Fruit fly (Drosophila melanogaster) whole organism, embryonic: Measurements from ENCODE around the gene 14-3-3epsilon.

Experiments
- ATbp ChIP-seq: fragments of 200-800 bp; sonication (Bioruptor generic); optimal IDR thresholded peaks from 2 replicates; lab custom pipeline; 2017; ENCODE audit warnings: missing biosample characterization, mild to moderate bottlenecking, missing genetic modification characterization, missing genetic modification reagents
- Adf1 ChIP-seq: fragments of 200-800 bp; sonication (Bioruptor generic); IDR thresholded peaks from 2 replicates; pipeline ENCODE4 v1.3.6; 2022; ENCODE audit warnings: missing biosample characterization, missing genetic modification characterization
- Blimp-1 ChIP-seq: fragments of 200-800 bp; sonication (Bioruptor generic); optimal IDR thresholded peaks from 3 replicates; lab custom pipeline; 2018; ENCODE audit warnings: missing biosample characterization, missing genetic modification characterization, mild to moderate bottlenecking, moderate library complexity, missing genetic modification reagents
- CG11398 ChIP-seq: fragments of 200-800 bp; sonication (Bioruptor generic); optimal IDR thresholded peaks from 2 replicates; lab custom pipeline; 2016; ENCODE audit warnings: missing biosample characterization, missing genetic modification characterization
- CG13296 ChIP-seq: fragments of 200-800 bp; sonication (Bioruptor generic); optimal IDR thresholded peaks from 3 replicates; lab custom pipeline; 2018; ENCODE audit warnings: missing biosample characterization, mild to moderate bottlenecking, missing genetic modification characterization
- CG13424 ChIP-seq: fragments of 200-800 bp; sonication (Bioruptor generic); optimal IDR thresholded peaks from 2 replicates; lab custom pipeline; 2019; ENCODE audit warnings: missing biosample characterization, mild to moderate bottlenecking, missing genetic modification characterization, moderate library complexity
- CG13624 ChIP-seq: fragments of 200-800 bp; sonication (Bioruptor generic); optimal IDR thresholded peaks from 2 replicates; lab custom pipeline; 2016; ENCODE audit warnings: missing biosample characterization, missing genetic modification characterization
- CG14014 ChIP-seq: fragments of 200-800 bp; sonication (Bioruptor generic); IDR thresholded peaks from 2 replicates; pipeline ENCODE4 v1.3.6; 2022; ENCODE audit warnings: missing biosample characterization, missing genetic modification characterization
- CG14710 ChIP-seq: fragments of 200-800 bp; sonication (Bioruptor generic); optimal IDR thresholded peaks from 3 replicates; lab custom pipeline; 2019; ENCODE audit warnings: missing biosample characterization, mild to moderate bottlenecking, missing genetic modification characterization, moderate library complexity
- CG17328 ChIP-seq: fragments of 200-800 bp; sonication (Bioruptor generic); IDR thresholded peaks from 2 replicates; pipeline ENCODE4 v1.3.6; 2022; ENCODE audit warnings: missing biosample characterization, missing genetic modification characterization
- CG17385 ChIP-seq: fragments of 200-800 bp; sonication (Bioruptor generic); optimal IDR thresholded peaks from 3 replicates; lab custom pipeline; 2018; ENCODE audit warnings: missing biosample characterization, mild to moderate bottlenecking, missing genetic modification characterization
- CG30431 ChIP-seq: fragments of 200-800 bp; sonication (Bioruptor generic); optimal IDR thresholded peaks from 2 replicates; lab custom pipeline; 2017; ENCODE audit warnings: missing biosample characterization, missing genetic modification characterization
- CG31441 ChIP-seq: fragments of 200-800 bp; sonication (Bioruptor generic); IDR thresholded peaks from 2 replicates; pipeline ENCODE4 v1.3.6; 2022; ENCODE audit warnings: missing biosample characterization, missing genetic modification characterization
- CG3281 ChIP-seq: fragments of 200-800 bp; sonication (Bioruptor generic); optimal IDR thresholded peaks from 3 replicates; lab custom pipeline; 2017; ENCODE audit warnings: missing biosample characterization, mild to moderate bottlenecking, missing genetic modification characterization
- CG34422 ChIP-seq: fragments of 200-800 bp; sonication (Bioruptor generic); IDR thresholded peaks from 3 replicates; pipeline ENCODE4 v1.3.6; 2022; ENCODE audit warnings: missing biosample characterization, missing genetic modification characterization
- CG4282 ChIP-seq: fragments of 200-800 bp; sonication (Bioruptor generic); optimal IDR thresholded peaks from 2 replicates; lab custom pipeline; 2016; ENCODE audit warnings: missing biosample characterization, missing genetic modification characterization
- CG6272 ChIP-seq: fragments of 200-800 bp; sonication (Bioruptor generic); IDR thresholded peaks from 2 replicates; pipeline ENCODE4 v1.3.6; 2022; ENCODE audit warnings: missing biosample characterization, missing genetic modification characterization
- CG7987 ChIP-seq: fragments of 200-800 bp; sonication (Bioruptor generic); optimal IDR thresholded peaks from 2 replicates; lab custom pipeline; 2018; ENCODE audit warnings: missing biosample characterization, mild to moderate bottlenecking, missing genetic modification characterization, moderate library complexity
- CkIIα-i1 ChIP-seq: fragments of 200-800 bp; sonication (Bioruptor generic); IDR thresholded peaks from 2 replicates; pipeline ENCODE4 v1.3.6; 2022; ENCODE audit warnings: missing biosample characterization, missing genetic modification characterization
- Deaf1 ChIP-seq: fragments of 200-800 bp; optimal IDR thresholded peaks from 3 replicates; lab custom pipeline; 2019; ENCODE audit warnings: missing biosample characterization, mild to moderate bottlenecking, missing genetic modification characterization, moderate library complexity
- Dp ChIP-seq: fragments of 200-800 bp; sonication (Bioruptor generic); optimal IDR thresholded peaks from 2 replicates; lab custom pipeline; 2018; ENCODE audit warnings: missing biosample characterization, mild to moderate bottlenecking, missing genetic modification characterization, moderate library complexity
- Ets65A ChIP-seq: fragments of 200-800 bp; sonication (Bioruptor generic); peaks from one replicate; lab custom pipeline; 2016; ENCODE audit warnings: missing biosample characterization, missing genetic modification characterization
- HHEX ChIP-seq: fragments of 200-800 bp; sonication (Bioruptor generic); optimal IDR thresholded peaks from 3 replicates; lab custom pipeline; 2017; ENCODE audit warnings: missing biosample characterization, mild to moderate bottlenecking, missing genetic modification characterization, missing genetic modification reagents
- Hand ChIP-seq: fragments of 200-800 bp; sonication (Bioruptor generic); optimal IDR thresholded peaks from 2 replicates; lab custom pipeline; 2017; ENCODE audit warnings: mild to moderate bottlenecking, missing biosample characterization, missing genetic modification reagents, missing genetic modification characterization
- NC2β ChIP-seq: fragments of 200-800 bp; sonication (Bioruptor generic); optimal IDR thresholded peaks from 2 replicates; lab custom pipeline; 2016; ENCODE audit warnings: missing biosample characterization, missing genetic modification characterization
- Ssrp ChIP-seq: fragments of 200-800 bp; sonication (Bioruptor generic); optimal IDR thresholded peaks from 2 replicates; lab custom pipeline; 2018; ENCODE audit warnings: missing biosample characterization, mild to moderate bottlenecking, missing genetic modification characterization, moderate library complexity
- Tbp ChIP-seq: fragments of >200 bp; optimal IDR thresholded peaks from 2 replicates; lab custom pipeline; 2018; ENCODE audit warnings: missing biosample characterization, missing genetic modification characterization
- YL-1 ChIP-seq: fragments of 200-800 bp; sonication (Bioruptor generic); optimal IDR thresholded peaks from 3 replicates; lab custom pipeline; 2017; ENCODE audit warnings: missing biosample characterization, mild to moderate bottlenecking, missing genetic modification characterization
- abd-A ChIP-seq: fragments of 200-800 bp; sonication (Bioruptor generic); optimal IDR thresholded peaks from 3 replicates; lab custom pipeline; 2019; ENCODE audit warnings: missing biosample characterization, mild to moderate bottlenecking, missing genetic modification characterization, moderate library complexity
- ara ChIP-seq: fragments of 200-800 bp; sonication (Bioruptor generic); IDR thresholded peaks from 2 replicates; pipeline ENCODE4 v1.3.6; 2022; ENCODE audit warnings: missing biosample characterization, missing genetic modification characterization
- da ChIP-seq: fragments of 200-800 bp; sonication (Bioruptor generic); optimal IDR thresholded peaks from 2 replicates; lab custom pipeline; 2016; ENCODE audit warnings: missing biosample characterization, missing genetic modification characterization
- dmrt99B ChIP-seq: fragments of 200-800 bp; sonication (Bioruptor generic); optimal IDR thresholded peaks from 2 replicates; lab custom pipeline; 2018; ENCODE audit warnings: missing biosample characterization, mild to moderate bottlenecking, missing genetic modification characterization, moderate library complexity
- dysf ChIP-seq: fragments of 200-800 bp; sonication (Bioruptor generic); IDR thresholded peaks from 3 replicates; pipeline ENCODE4 v1.3.6; 2022; ENCODE audit warnings: missing biosample characterization, missing genetic modification characterization
- en ChIP-seq: fragments of 200-800 bp; sonication (Bioruptor generic); optimal IDR thresholded peaks from 2 replicates; lab custom pipeline; 2016; ENCODE audit warnings: missing biosample characterization, missing genetic modification characterization
- ewg ChIP-seq: fragments of 200-800 bp; sonication (Bioruptor generic); optimal IDR thresholded peaks from 3 replicates; lab custom pipeline; 2017; ENCODE audit warnings: mild to moderate bottlenecking, missing biosample characterization, missing genetic modification reagents, missing genetic modification characterization
- eyg ChIP-seq: fragments of 200-800 bp; sonication (Bioruptor generic); optimal IDR thresholded peaks from 3 replicates; lab custom pipeline; 2016; ENCODE audit warnings: missing biosample characterization, missing genetic modification characterization
- jumu ChIP-seq: fragments of 200-800 bp; sonication (Bioruptor generic); optimal IDR thresholded peaks from 3 replicates; lab custom pipeline; 2016; ENCODE audit warnings: missing biosample characterization, missing genetic modification characterization
- kah ChIP-seq: fragments of 200-800 bp; sonication (Bioruptor generic); optimal IDR thresholded peaks from 2 replicates; lab custom pipeline; 2018; ENCODE audit warnings: missing biosample characterization, mild to moderate bottlenecking, missing genetic modification characterization
- ken ChIP-seq: fragments of 200-800 bp; sonication (Bioruptor generic); IDR thresholded peaks from 3 replicates; pipeline ENCODE4 v1.3.6; 2022; ENCODE audit warnings: missing biosample characterization, missing genetic modification characterization
- lov ChIP-seq, 2 experiments: fragments of 200-800 bp in 1 of 2; fragments of >200 bp in 1 of 2; sonication (Bioruptor generic) in 1 of 2; IDR thresholded peaks in 1 of 2; optimal IDR thresholded peaks in 1 of 2; 2 replicates in 1 of 2; 3 replicates in 1 of 2; pipeline versions ENCODE4 v1.3.6 to Lab custom; 2017 to 2022; ENCODE audit warnings: missing biosample characterization in 1 of 2, missing genetic modification characterization in 1 of 2
- scrt ChIP-seq: fragments of 200-800 bp; sonication (Bioruptor generic); optimal IDR thresholded peaks from 2 replicates; lab custom pipeline; 2018; ENCODE audit warnings: missing biosample characterization, mild to moderate bottlenecking, missing genetic modification characterization, moderate library complexity
- shn ChIP-seq: fragments of 200-800 bp; sonication (Bioruptor generic); optimal IDR thresholded peaks from 3 replicates; lab custom pipeline; 2016; ENCODE audit warnings: missing biosample characterization, missing genetic modification characterization
- sqz ChIP-seq: fragments of 200-800 bp; sonication (Bioruptor generic); optimal IDR thresholded peaks from 3 replicates; lab custom pipeline; 2018; ENCODE audit warnings: missing biosample characterization, mild to moderate bottlenecking, missing genetic modification characterization
- stc ChIP-seq: fragments of 200-800 bp; sonication (Bioruptor generic); IDR thresholded peaks from 2 replicates; pipeline ENCODE4 v1.3.6; 2022; ENCODE audit warnings: missing biosample characterization, missing genetic modification characterization
- ttk ChIP-seq: fragments of 200-800 bp; sonication (Bioruptor generic); IDR thresholded peaks from 2 replicates; pipeline ENCODE4 v2.1.2; 2022; ENCODE audit warnings: missing biosample characterization, missing genetic modification characterization
- usp ChIP-seq: fragments of >200 bp; optimal IDR thresholded peaks from 2 replicates; lab custom pipeline; 2017; ENCODE audit warnings: missing biosample characterization, missing genetic modification characterization
- wdn ChIP-seq: fragments of 200-800 bp; sonication (Bioruptor generic); IDR thresholded peaks from 2 replicates; pipeline ENCODE4 v1.3.6; 2022; ENCODE audit warnings: missing biosample characterization, missing genetic modification characterization
- zen2 ChIP-seq: fragments of 200-800 bp; sonication (Bioruptor generic); IDR thresholded peaks from 3 replicates; pipeline ENCODE4 v1.3.6; 2022; ENCODE audit warnings: missing biosample characterization, missing genetic modification characterization; ENCODE audit not compliant: partially characterized antibody
- zfh1 ChIP-seq: fragments of 200-800 bp; sonication (Bioruptor generic); IDR thresholded peaks from 3 replicates; pipeline ENCODE4 v1.3.6; 2022; ENCODE audit warnings: missing biosample characterization, missing genetic modification characterization

14-3-3epsilon gene

DNA sequence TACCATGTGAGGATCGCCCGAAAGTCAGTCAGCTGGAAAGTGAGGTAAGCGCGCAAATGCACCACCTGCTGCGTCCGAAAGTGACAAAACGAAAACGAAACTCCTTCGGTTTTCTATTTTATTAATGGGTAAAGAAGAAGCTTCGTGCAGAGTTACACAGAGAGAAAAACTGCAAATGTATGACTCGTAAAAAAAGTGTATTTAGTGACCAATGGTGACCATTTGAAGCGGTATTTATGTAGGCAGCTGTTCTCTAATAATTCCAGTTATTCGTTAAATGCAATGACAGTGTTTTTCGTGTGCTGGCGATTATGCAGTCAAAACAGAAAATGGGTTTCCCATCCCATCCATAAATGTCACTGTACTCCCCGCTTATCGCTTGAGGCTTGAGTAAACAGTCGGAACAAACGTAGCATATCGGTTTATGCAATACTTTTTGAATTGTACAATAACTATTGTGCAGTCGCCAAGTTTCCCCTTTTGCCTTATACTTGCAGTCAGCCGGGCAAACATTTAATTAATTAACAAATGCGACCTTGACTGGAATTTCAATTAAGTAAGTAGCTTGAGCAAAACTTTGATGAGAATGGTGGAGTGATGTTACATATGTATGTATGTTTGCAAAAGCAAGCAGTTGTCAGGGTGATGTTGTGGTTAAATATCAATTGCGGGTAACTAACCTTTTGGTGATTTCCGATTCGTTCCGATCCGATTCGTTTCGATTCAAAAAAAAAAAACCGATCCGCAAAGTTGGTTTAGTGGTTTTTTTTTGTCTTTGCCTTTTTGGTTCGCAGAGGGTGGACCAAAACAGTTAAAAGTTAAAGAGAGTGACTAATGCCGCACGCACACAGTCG lies 55.3 kb downstream of the 14-3-3epsilon start (continued):
- TF ChIP-seq ATbp (GFP tag; lab: Kevin White, UChicago), result peak; percentile 13
- TF ChIP-seq lov (optimal IDR thresholded peaks at IDR 0.05; lab: Kevin White, UChicago), result no peak
- TF ChIP-seq lov (GFP tag; IDR thresholded peaks at IDR 0.05; lab: Robert Waterston, UW), result no peak
- no peak for TF ChIP-seq ara (GFP tag; lab: Robert Waterston, UW)
- TF ChIP-seq da, result no peak
- no peak for TF ChIP-seq sqz (GFP tag; lab: Kevin White, UChicago)
- no peak for TF ChIP-seq wdn (GFP tag; lab: Robert Waterston, UW)
- TF ChIP-seq abd-A (tag; lab: Kevin White, UChicago), result no peak
- TF ChIP-seq Adf1 (GFP tag; lab: Robert Waterston, UW), result no peak
- TF ChIP-seq scrt (GFP tag; lab: Kevin White, UChicago), result no peak
- peak; percentile 25; the same call in 1 of the 3 replicates for TF ChIP-seq zfh1 (GFP tag; lab: Robert Waterston, UW)
- no peak for TF ChIP-seq usp (GFP tag; lab: Kevin White, UChicago)
- TF ChIP-seq Deaf1, result peak; percentile 34
- TF ChIP-seq shn (GFP tag; lab: Kevin White, UChicago), result no peak
- TF ChIP-seq Ssrp, result peak; percentile 12
- 0 out of 3 replicates have a peak, but pooled peaks have one; percentile 19 for TF ChIP-seq zen2 (GFP tag; lab: Robert Waterston, UW)
- TF ChIP-seq CG6272, result no peak
- TF ChIP-seq CkIIα-i1 (GFP tag; lab: Robert Waterston, UW), result no peak
- TF ChIP-seq CG3281 (GFP tag; lab: Kevin White, UChicago), result no peak
- no peak for TF ChIP-seq CG34422 (GFP tag; lab: Robert Waterston, UW)
- no peak for TF ChIP-seq en (GFP tag; lab: Kevin White, UChicago)
- TF ChIP-seq HHEX (GFP tag; lab: Kevin White, UChicago), result peak; percentile 23
- no peak for TF ChIP-seq dysf (GFP tag; lab: Robert Waterston, UW)
- no peak for TF ChIP-seq kah (GFP tag; lab: Kevin White, UChicago)
- no peak for TF ChIP-seq CG13624 (GFP tag; lab: Kevin White, UChicago)
- TF ChIP-seq Tbp (GFP tag; lab: Kevin White, UChicago), result no peak
- no peak for TF ChIP-seq NC2β (GFP tag; lab: Kevin White, UChicago)
- TF ChIP-seq CG14710, result peak; percentile 17
- 0 out of 2 replicates have a peak, but pooled peaks have one; percentile 27 for TF ChIP-seq CG17328 (GFP tag; lab: Robert Waterston, UW)
- no peak for TF ChIP-seq CG14014
- TF ChIP-seq CG17385 (GFP tag; lab: Kevin White, UChicago), result peak; percentile 37
- TF ChIP-seq Ets65A, result peak; percentile 62
- no peak for TF ChIP-seq Dp (GFP tag; lab: Kevin White, UChicago)
- peak; percentile 67 for TF ChIP-seq Blimp-1 (GFP tag; lab: Kevin White, UChicago)
- TF ChIP-seq ttk (GFP tag; lab: Robert Waterston, UW), result no peak
- TF ChIP-seq CG11398 (GFP tag; lab: Kevin White, UChicago), result peak; percentile 7
- no peak for TF ChIP-seq CG4282 (GFP tag; lab: Kevin White, UChicago)
- TF ChIP-seq stc (GFP tag; lab: Robert Waterston, UW), result peak; percentile 30; the same call in 1 of the 2 replicates
- TF ChIP-seq YL-1, result no peak
- 0 out of 2 replicates have a peak, but pooled peaks have one; percentile 29 for TF ChIP-seq CG31441 (GFP tag; lab: Robert Waterston, UW)
- 0 out of 3 replicates have a peak, but pooled peaks have one; percentile 55 for TF ChIP-seq ken (GFP tag; lab: Robert Waterston, UW)
- peak; percentile 17 for TF ChIP-seq dmrt99B (tag; lab: Kevin White, UChicago)
- TF ChIP-seq Hand (GFP tag; lab: Kevin White, UChicago), result no peak
- TF ChIP-seq CG30431, result no peak
- TF ChIP-seq CG7987 (GFP tag; lab: Kevin White, UChicago), result no peak
- no peak for TF ChIP-seq ewg (GFP tag; lab: Kevin White, UChicago)
- TF ChIP-seq eyg (GFP tag; lab: Kevin White, UChicago), result peak; percentile 2
- peak; percentile 0 for TF ChIP-seq jumu (GFP tag; lab: Kevin White, UChicago)
- TF ChIP-seq CG13424 (tag; lab: Kevin White, UChicago), result no peak
- no peak for TF ChIP-seq CG13296 (GFP tag; lab: Kevin White, UChicago)
